Fruit fly (Drosophila melanogaster) whole organism: ENCODE results near the gene CG5815.

Experiments
- CG8478 ChIP-seq: fragments of >200 bp; optimal IDR thresholded peaks from 2 replicates; lab custom pipeline; 2018; ENCODE audit warnings: inconsistent platforms
- Dll ChIP-seq: fragments of >200 bp; optimal IDR thresholded peaks from 2 replicates; lab custom pipeline; 2017
- EcR ChIP-seq, 2 experiments: fragments of >200 bp; optimal IDR thresholded peaks; 2 replicates each; lab custom pipeline; 2017; ENCODE audit warnings: missing biosample characterization in 2 of 2, missing genetic modification characterization in 2 of 2, missing genetic modification reagents in 2 of 2
- pan ChIP-seq: fragments of >200 bp; optimal IDR thresholded peaks from 2 replicates; lab custom pipeline; 2017
- psq ChIP-seq: fragments of >200 bp; optimal IDR thresholded peaks from 2 replicates; lab custom pipeline; 2017
- usp ChIP-seq: fragments of >200 bp; optimal IDR thresholded peaks from 2 replicates; lab custom pipeline; 2017; ENCODE audit warnings: missing biosample characterization, missing genetic modification characterization, mixed read lengths

Gene CG5815

dm6 chr3R:27087549-27087948, 24.8 kb upstream of the CG5815 start, which contains the start of gene Cpr97Ea:
Gene Cpr97Ea (minus strand): TSS chr3R:27087778.
- TF ChIP-seq CG8478 (lab: Kevin White, UChicago) = no peak
- TF ChIP-seq EcR (GFP tag; optimal IDR thresholded peaks at IDR 0.05; lab: Kevin White, UChicago) = no peak
- no peak for TF ChIP-seq psq
- no peak for TF ChIP-seq pan
- no peak for TF ChIP-seq Dll (lab: Kevin White, UChicago)
- no peak for TF ChIP-seq usp (GFP tag; lab: Kevin White, UChicago)

dm6 chr3R:27091106-27091505, 21.3 kb upstream of the CG5815 start, which contains the start of gene Cpr97Eb:
Gene Cpr97Eb (minus strand): TSS chr3R:27091130.
- TF ChIP-seq EcR (GFP tag; optimal IDR thresholded peaks at IDR 0.05; lab: Kevin White, UChicago) = peak in 1 of 2 experiments; percentile 18
- no peak for TF ChIP-seq Dll (lab: Kevin White, UChicago)

dm6 chr3R:27092263-27092662, 20.1 kb upstream of the CG5815 start:
- TF ChIP-seq usp (GFP tag; lab: Kevin White, UChicago) = no peak
- no peak for TF ChIP-seq pan
- no peak for TF ChIP-seq psq
- no peak for TF ChIP-seq Dll (lab: Kevin White, UChicago)
- TF ChIP-seq CG8478 (lab: Kevin White, UChicago) = no peak
- no peak for TF ChIP-seq EcR (GFP tag; optimal IDR thresholded peaks at IDR 0.05; lab: Kevin White, UChicago)

dm6 chr3R:27092843-27093242, 19.5 kb upstream of the CG5815 start, which contains the start of gene CG14258:
Gene CG14258 (plus strand): TSS chr3R:27093143.
- TF ChIP-seq pan (no peak), Dll (lab: Kevin White, UChicago) (no peak), psq (no peak), EcR (GFP tag; optimal IDR thresholded peaks at IDR 0.05; lab: Kevin White, UChicago) (no peak), usp (GFP tag; lab: Kevin White, UChicago) (no peak), CG8478 (lab: Kevin White, UChicago) (no peak)

dm6 chr3R:27094233-27094632, 18.1 kb upstream of the CG5815 start, which contains the start of gene CG14259:
Gene CG14259 (plus strand): TSS chr3R:27094533.
- TF ChIP-seq psq (no peak), pan (no peak), CG8478 (lab: Kevin White, UChicago) (no peak), Dll (lab: Kevin White, UChicago) (no peak), usp (GFP tag; lab: Kevin White, UChicago) (no peak), EcR (GFP tag; optimal IDR thresholded peaks at IDR 0.05; lab: Kevin White, UChicago) (no peak)

- TF ChIP-seq pan (no peak), usp (GFP tag; lab: Kevin White, UChicago) (no peak), CG8478 (lab: Kevin White, UChicago) (no peak), Dll (lab: Kevin White, UChicago) (no peak), EcR (GFP tag; optimal IDR thresholded peaks at IDR 0.05; lab: Kevin White, UChicago) (no peak), psq (no peak)
These were observed 13.7 kb upstream of the CG5815 start for dm6 chr3R:27098638-27099037.

dm6 chr3R:27099579-27099978, 12.8 kb upstream of the CG5815 start, which contains the start of gene eater:
Gene eater (minus strand): TSS chr3R:27099679.
- no peak for TF ChIP-seq Dll (lab: Kevin White, UChicago)
- no peak for TF ChIP-seq psq
- TF ChIP-seq usp (GFP tag; lab: Kevin White, UChicago) = no peak
- no peak for TF ChIP-seq pan
- TF ChIP-seq EcR (GFP tag; optimal IDR thresholded peaks at IDR 0.05; lab: Kevin White, UChicago) = no peak
- TF ChIP-seq CG8478 (lab: Kevin White, UChicago) = no peak

- TF ChIP-seq pan = no peak
These were observed 11.4 kb upstream of the CG5815 start, which contains the start of gene Jhbp11 for dm6 chr3R:27100930-27101329. Gene Jhbp11 (plus strand): TSS chr3R:27101230.

- no peak for TF ChIP-seq pan
- no peak for TF ChIP-seq usp (GFP tag; lab: Kevin White, UChicago)
- no peak for TF ChIP-seq EcR (GFP tag; optimal IDR thresholded peaks at IDR 0.05; lab: Kevin White, UChicago)
- no peak for TF ChIP-seq Dll (lab: Kevin White, UChicago)
- TF ChIP-seq psq = no peak
- TF ChIP-seq CG8478 (lab: Kevin White, UChicago) = no peak
These were observed 6.9 kb upstream of the CG5815 start for dm6 chr3R:27105439-27105838.

- TF ChIP-seq CG8478 (lab: Kevin White, UChicago) = no peak
- TF ChIP-seq usp (GFP tag; lab: Kevin White, UChicago) = no peak
- no peak for TF ChIP-seq EcR (GFP tag; optimal IDR thresholded peaks at IDR 0.05; lab: Kevin White, UChicago)
- TF ChIP-seq Dll (lab: Kevin White, UChicago) = no peak
- no peak for TF ChIP-seq pan
- no peak for TF ChIP-seq psq
These were observed 6.2 kb upstream of the CG5815 start, which contains the start of gene CAH9 for dm6 chr3R:27106134-27106694. Gene CAH9 (minus strand): TSS chr3R:27106184.

- TF ChIP-seq CG8478 (lab: Kevin White, UChicago) = no peak
- TF ChIP-seq usp (GFP tag; lab: Kevin White, UChicago) = no peak
- TF ChIP-seq EcR (GFP tag; optimal IDR thresholded peaks at IDR 0.05; lab: Kevin White, UChicago) = no peak
- TF ChIP-seq psq = no peak
- TF ChIP-seq pan = no peak
- no peak for TF ChIP-seq Dll (lab: Kevin White, UChicago)
These were observed 4.3 kb upstream of the CG5815 start for dm6 chr3R:27108111-27108510.

- TF ChIP-seq pan = no peak
- no peak for TF ChIP-seq usp (GFP tag; lab: Kevin White, UChicago)
- no peak for TF ChIP-seq EcR (GFP tag; optimal IDR thresholded peaks at IDR 0.05; lab: Kevin White, UChicago)
- TF ChIP-seq CG8478 (lab: Kevin White, UChicago) = no peak
- no peak for TF ChIP-seq Dll (lab: Kevin White, UChicago)
- no peak for TF ChIP-seq psq
These were observed 2.9 kb upstream of the CG5815 start for dm6 chr3R:27109458-27109857.
